Worm (Caenorhabditis elegans) whole organism, midembryonic: Measurements from ENCODE around the gene srd-74.

Experiments
- cog-1 ChIP-seq: sonication (generic microtip); optimal IDR thresholded peaks from 2 replicates; lab custom pipeline; 2016; ENCODE audit warnings: missing genetic modification characterization, missing compliant biosample characterization
- flt-1 ChIP-seq: fragments of 200-800 bp; sonication (Bioruptor generic); IDR thresholded peaks from 2 replicates; pipeline ENCODE4 v1.3.6; 2022; ENCODE audit warnings: missing genetic modification characterization, missing compliant biosample characterization
- klf-2 ChIP-seq: fragments of 200-800 bp; sonication (Bioruptor generic); conservative IDR thresholded peaks from 2 replicates; pipeline ENCODE4 v1.3.6; 2022; ENCODE audit warnings: missing genetic modification reagents, missing genetic modification characterization, missing compliant biosample characterization
- ref-1 ChIP-seq: fragments of 200-800 bp; sonication (Bioruptor generic); conservative IDR thresholded peaks from 2 replicates; pipeline ENCODE4 v1.3.6; 2022; ENCODE audit warnings: missing genetic modification reagents, missing genetic modification characterization, missing compliant biosample characterization
- tab-1 ChIP-seq: fragments of 200-800 bp; sonication (Bioruptor generic); IDR thresholded peaks from 2 replicates; pipeline ENCODE4 v1.3.6; 2022; ENCODE audit warnings: missing genetic modification characterization, missing compliant biosample characterization
- ztf-29 ChIP-seq: fragments of 200-800 bp; sonication (Bioruptor generic); IDR thresholded peaks from 2 replicates; pipeline ENCODE4 v1.3.6; 2022; ENCODE audit warnings: missing genetic modification reagents, missing genetic modification characterization, missing compliant biosample characterization

DNA sequence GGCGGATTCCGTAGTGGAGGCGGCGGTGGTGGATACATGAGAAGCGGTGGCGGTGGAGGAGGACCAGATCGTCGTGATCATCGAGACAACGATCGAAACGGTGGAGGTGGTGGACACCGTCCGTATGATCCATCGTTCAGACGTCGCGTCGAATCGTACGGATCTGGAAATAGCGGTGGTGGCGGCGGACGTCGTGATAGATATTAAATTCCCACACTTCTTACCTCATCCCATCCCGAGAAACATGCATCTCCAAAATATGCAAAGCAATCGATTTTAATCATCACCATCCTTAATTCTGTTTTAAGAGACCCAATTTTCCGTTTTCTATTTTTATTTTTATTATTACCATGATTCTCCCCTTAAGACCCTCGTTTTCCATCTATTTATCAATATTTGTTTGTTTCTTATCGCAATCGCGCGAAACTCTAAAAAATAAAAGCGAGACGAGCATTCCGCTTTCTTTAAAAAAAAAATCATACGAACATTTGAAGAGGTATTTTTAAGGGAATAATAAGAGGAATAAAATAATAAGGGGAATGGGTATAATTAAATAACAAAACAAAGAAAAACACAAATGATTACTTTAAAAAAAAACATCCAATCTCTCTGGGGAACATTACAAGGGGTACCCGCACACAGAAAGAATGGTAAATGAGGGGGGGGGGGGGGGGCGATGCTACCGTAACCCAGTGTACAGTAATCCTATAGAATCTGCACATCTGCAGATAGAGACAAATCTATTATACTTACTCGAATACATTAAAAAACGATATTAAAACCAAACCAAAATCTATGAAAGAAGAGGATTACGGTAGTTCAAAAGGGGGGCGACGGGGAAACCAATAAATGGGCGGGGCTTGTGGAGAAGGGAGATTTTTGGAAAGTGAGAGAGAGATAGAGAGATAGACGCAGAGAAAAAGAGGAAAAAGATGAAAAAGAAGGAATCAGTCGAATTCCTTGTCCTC lies 48.9 kb downstream of the srd-74 start:
- no peak for TF ChIP-seq klf-2 (GFP tag; lab: Robert Waterston, UW)
- no peak for TF ChIP-seq tab-1 (GFP tag; lab: Robert Waterston, UW)
- TF ChIP-seq ref-1 (GFP tag; lab: Robert Waterston, UW), result no peak
- TF ChIP-seq flt-1, result no peak
- TF ChIP-seq cog-1 (tag; lab: Kevin White, UChicago), result no peak
- no peak for TF ChIP-seq ztf-29 (GFP tag; lab: Robert Waterston, UW)
